Worm (Caenorhabditis elegans) whole organism, L2 larva: ENCODE data around the gene mdt-22.

Source experiments
- alr-1 ChIP-seq: fragments of 150-350 bp; optimal IDR thresholded peaks from 2 replicates; lab custom pipeline; 2014; ENCODE audit warnings: missing biosample characterization, missing genetic modification characterization
- blmp-1 ChIP-seq: sonication (generic microtip); optimal IDR thresholded peaks from 2 replicates; lab custom pipeline; 2017; ENCODE audit warnings: missing genetic modification characterization, mild to moderate bottlenecking, missing compliant biosample characterization, antibody characterized with exemption, moderate library complexity; ENCODE audit not compliant: insufficient read depth
- fos-1 ChIP-seq: fragments of 150-350 bp; optimal IDR thresholded peaks from 2 replicates; lab custom pipeline; 2014; ENCODE audit warnings: missing biosample characterization, missing genetic modification characterization
- mdl-1 ChIP-seq, 2 experiments: fragments of 150-350 bp in 1 of 2; sonication (generic microtip) in 1 of 2; optimal IDR thresholded peaks; 2 replicates each; lab custom pipeline; 2017; ENCODE audit warnings: missing biosample characterization in 2 of 2, missing genetic modification characterization in 2 of 2
- nhr-237 ChIP-seq: fragments of 150-350 bp; optimal IDR thresholded peaks from 2 replicates; lab custom pipeline; 2014; ENCODE audit warnings: missing biosample characterization, missing genetic modification characterization
- nhr-77 ChIP-seq: fragments of 150-350 bp; optimal IDR thresholded peaks from 2 replicates; lab custom pipeline; 2014; ENCODE audit warnings: missing biosample characterization, missing genetic modification characterization
- snpc-4 ChIP-seq: fragments of 150-350 bp; optimal IDR thresholded peaks from 2 replicates; lab custom pipeline; 2014; ENCODE audit warnings: missing biosample characterization, missing genetic modification characterization
- unc-39 ChIP-seq: fragments of 150-350 bp; optimal IDR thresholded peaks from 2 replicates; lab custom pipeline; 2014; ENCODE audit warnings: missing biosample characterization, missing genetic modification characterization

ce11 chrII:10284991-10285390 lies 16.0 kb upstream of the mdt-22 start:
- TF ChIP-seq fos-1 (tag; lab: Kevin White, UChicago) = no peak
- TF ChIP-seq unc-39 (tag; lab: Kevin White, UChicago) = no peak
- no peak for TF ChIP-seq mdl-1 (tag; optimal IDR thresholded peaks at IDR 0.05; lab: Kevin White, UChicago)
- TF ChIP-seq snpc-4 (tag; lab: Kevin White, UChicago) = no peak
- TF ChIP-seq alr-1 (tag; lab: Kevin White, UChicago) = no peak
- TF ChIP-seq nhr-77 (tag; lab: Kevin White, UChicago) = no peak
- TF ChIP-seq nhr-237 (tag; lab: Kevin White, UChicago) = no peak
- no peak for TF ChIP-seq blmp-1 (tag; lab: Kevin White, UChicago)
